Worm (Caenorhabditis elegans): Measurements from ENCODE around the gene srg-56.

- TF ChIP-seq ref-2 (tag; optimal IDR thresholded peaks at IDR 0.05): no peak
- no peak for TF ChIP-seq ceh-14 (tag; optimal IDR thresholded peaks at IDR 0.05)
- TF ChIP-seq ceh-6 (GFP tag; optimal IDR thresholded peaks at IDR 0.05): no peak
- no peak for TF ChIP-seq ttx-3 (tag; optimal IDR thresholded peaks at IDR 0.05)
- no peak for TF ChIP-seq pha-4 (tag; optimal IDR thresholded peaks at IDR 0.05)
- TF ChIP-seq odd-2 (tag; optimal IDR thresholded peaks at IDR 0.05): no peak
- TF ChIP-seq unc-55 (GFP tag; optimal IDR thresholded peaks at IDR 0.05): no peak
- TF ChIP-seq Y22D7AL.16 (tag; optimal IDR thresholded peaks at IDR 0.05): no peak
- TF ChIP-seq hlh-8 (tag; optimal IDR thresholded peaks at IDR 0.05): no peak
- TF ChIP-seq dve-1 (tag; optimal IDR thresholded peaks at IDR 0.05): no peak
Observed at ce11 chrV:2753007-2753406, 14.9 kb upstream of the srg-56 start, which contains the start of gene srx-26.

Measured in whole organism, late embryonic.